Worm (Caenorhabditis elegans) whole organism, L4 larva: ENCODE measurements around the gene zip-3.
A peak's percentile ranks its signal among the peaks of the same experiment; 100 is the strongest.

Experiments used
- D1046.2 ChIP-seq: fragments of 200-800 bp; sonication (Bioruptor generic); IDR thresholded peaks from 2 replicates; pipeline ENCODE4 v1.3.6; 2022; ENCODE audit warnings: missing genetic modification characterization, missing compliant biosample characterization
- F49E8.2 ChIP-seq: sonication (generic microtip); optimal IDR thresholded peaks from 2 replicates; lab custom pipeline; 2016; ENCODE audit warnings: missing compliant biosample characterization, mild to moderate bottlenecking, missing genetic modification characterization, borderline replicate concordance
- T20F7.1 ChIP-seq: fragments of 200-800 bp; sonication (Bioruptor generic); optimal IDR thresholded peaks from 2 replicates; lab custom pipeline; 2018; ENCODE audit warnings: mild to moderate bottlenecking, missing genetic modification characterization, missing compliant biosample characterization
- Y5F2A.4 ChIP-seq: fragments of 200-800 bp; sonication (Bioruptor generic); optimal IDR thresholded peaks from 2 replicates; lab custom pipeline; 2018; ENCODE audit warnings: mild to moderate bottlenecking, missing genetic modification characterization, missing compliant biosample characterization
- Y75B8A.6 ChIP-seq: fragments of 200-800 bp; sonication (Bioruptor generic); IDR thresholded peaks from 2 replicates; pipeline ENCODE4 v1.3.6; 2022; ENCODE audit warnings: missing genetic modification reagents, missing genetic modification characterization, missing compliant biosample characterization
- aha-1 ChIP-seq: fragments of 150-350 bp; peaks from one replicate; lab custom pipeline; 2014; ENCODE audit warnings: missing biosample characterization, missing genetic modification characterization
- arid-1 ChIP-seq: fragments of 200-800 bp; sonication (Bioruptor generic); conservative IDR thresholded peaks from 2 replicates; pipeline ENCODE4 v1.3.6; 2022; ENCODE audit warnings: missing genetic modification reagents, missing genetic modification characterization, missing compliant biosample characterization
- daf-16 ChIP-seq, 3 experiments: sonication (generic microtip); optimal IDR thresholded peaks; 2 replicates each; lab custom pipeline; 2016 to 2017; ENCODE audit warnings: missing genetic modification characterization in 3 of 3, missing genetic modification reagents in 3 of 3, mild to moderate bottlenecking in 2 of 3, missing compliant biosample characterization in 2 of 3, missing biosample characterization in 1 of 3, moderate library complexity in 1 of 3
- daf-19 ChIP-seq: fragments of 200-800 bp; sonication (Bioruptor generic); conservative IDR thresholded peaks from 2 replicates; pipeline ENCODE4 v1.3.6; 2022; ENCODE audit warnings: missing genetic modification characterization, missing compliant biosample characterization
- dmd-6 ChIP-seq: fragments of 200-800 bp; sonication (Bioruptor generic); IDR thresholded peaks from 2 replicates; pipeline ENCODE4 v1.3.6; 2022; ENCODE audit warnings: missing genetic modification reagents, missing genetic modification characterization, missing compliant biosample characterization
- dmd-9 ChIP-seq: fragments of 200-800 bp; sonication (Bioruptor generic); IDR thresholded peaks from 2 replicates; pipeline ENCODE4 v1.3.6; 2022; ENCODE audit warnings: missing genetic modification reagents, missing genetic modification characterization, missing compliant biosample characterization
- dve-1 ChIP-seq: sonication (generic microtip); optimal IDR thresholded peaks from 2 replicates; lab custom pipeline; 2017; ENCODE audit warnings: antibody characterized with exemption, mild to moderate bottlenecking, missing genetic modification characterization, missing compliant biosample characterization; ENCODE audit not compliant: insufficient read depth
- fos-1 ChIP-seq: fragments of 150-350 bp; optimal IDR thresholded peaks from 2 replicates; lab custom pipeline; 2014; ENCODE audit warnings: missing biosample characterization, missing genetic modification characterization
- gei-8 ChIP-seq: fragments of 200-800 bp; sonication (Bioruptor generic); optimal IDR thresholded peaks from 2 replicates; lab custom pipeline; 2018; ENCODE audit warnings: mild to moderate bottlenecking, missing genetic modification characterization, missing compliant biosample characterization
- hlh-11 ChIP-seq: fragments of 200-800 bp; sonication (Bioruptor generic); optimal IDR thresholded peaks from 2 replicates; lab custom pipeline; 2018; ENCODE audit warnings: mild to moderate bottlenecking, missing genetic modification characterization, missing compliant biosample characterization
- lin-38 ChIP-seq: fragments of 200-800 bp; sonication (Bioruptor generic); IDR thresholded peaks from 2 replicates; pipeline ENCODE4 v1.3.6; 2022; ENCODE audit warnings: missing genetic modification reagents, missing genetic modification characterization, missing compliant biosample characterization
- mep-1 ChIP-seq: fragments of 150-350 bp; sonication (generic microtip); optimal IDR thresholded peaks from 3 replicates; lab custom pipeline; 2014; ENCODE audit warnings: missing biosample characterization, missing genetic modification characterization
- mes-2 ChIP-seq: sonication (generic microtip); optimal IDR thresholded peaks from 2 replicates; lab custom pipeline; 2016; ENCODE audit warnings: missing genotype, mild to moderate bottlenecking, missing genetic modification characterization, missing compliant biosample characterization; ENCODE audit not compliant: poor library complexity, severe bottlenecking
- mxl-3 ChIP-seq: fragments of 200-800 bp; sonication (Bioruptor generic); optimal IDR thresholded peaks from 2 replicates; lab custom pipeline; 2018; ENCODE audit warnings: mild to moderate bottlenecking, missing genetic modification characterization, missing compliant biosample characterization
- nhr-11 ChIP-seq: fragments of 150-350 bp; optimal IDR thresholded peaks from 2 replicates; lab custom pipeline; 2014; ENCODE audit warnings: missing biosample characterization, missing genetic modification characterization
- nhr-111 ChIP-seq: fragments of 200-800 bp; sonication (Bioruptor generic); optimal IDR thresholded peaks from 2 replicates; lab custom pipeline; 2018; ENCODE audit warnings: mild to moderate bottlenecking, missing genetic modification characterization, missing compliant biosample characterization
- nhr-237 ChIP-seq: sonication (generic microtip); optimal IDR thresholded peaks from 2 replicates; lab custom pipeline; 2017; ENCODE audit warnings: missing biosample characterization, missing genetic modification characterization
- nhr-25 ChIP-seq: sonication (generic microtip); optimal IDR thresholded peaks from 2 replicates; lab custom pipeline; 2017; ENCODE audit warnings: missing genetic modification characterization, mild to moderate bottlenecking, missing compliant biosample characterization, antibody characterized with exemption, moderate library complexity, borderline replicate concordance; ENCODE audit not compliant: insufficient read depth
- nhr-28 ChIP-seq: fragments of 150-350 bp; optimal IDR thresholded peaks from 2 replicates; lab custom pipeline; 2014; ENCODE audit warnings: missing biosample characterization, missing genetic modification characterization
- nhr-48 ChIP-seq: sonication (generic microtip); optimal IDR thresholded peaks from 2 replicates; lab custom pipeline; 2016; ENCODE audit warnings: mild to moderate bottlenecking, missing genetic modification characterization, missing compliant biosample characterization
- nhr-77 ChIP-seq: fragments of 150-350 bp; optimal IDR thresholded peaks from 2 replicates; lab custom pipeline; 2014; ENCODE audit warnings: missing biosample characterization, missing genetic modification characterization
- pha-4 ChIP-seq, 2 experiments: fragments of 150-350 bp in 1 of 2; fragments of 200-800 bp in 1 of 2; sonication (Bioruptor generic) in 1 of 2; IDR thresholded peaks in 1 of 2; optimal IDR thresholded peaks in 1 of 2; 2 replicates each; pipeline versions ENCODE4 v1.3.6 to Lab custom; 2014 to 2022; ENCODE audit warnings: missing genetic modification characterization in 2 of 2, missing genetic modification reagents in 2 of 2, missing biosample characterization in 1 of 2, missing compliant biosample characterization in 1 of 2
- php-3 ChIP-seq: fragments of 200-800 bp; sonication (Bioruptor generic); IDR thresholded peaks from 2 replicates; pipeline ENCODE4 v1.3.6; 2022; ENCODE audit warnings: missing genetic modification reagents, missing genetic modification characterization, missing compliant biosample characterization
- pqm-1 ChIP-seq: sonication (generic microtip); optimal IDR thresholded peaks from 2 replicates; lab custom pipeline; 2017; ENCODE audit warnings: missing biosample characterization, missing genetic modification characterization
- rbr-2 ChIP-seq: sonication (generic microtip); optimal IDR thresholded peaks from 2 replicates; lab custom pipeline; 2016; ENCODE audit warnings: missing genotype, missing genetic modification characterization, missing compliant biosample characterization
- saeg-2 ChIP-seq: fragments of 200-800 bp; sonication (Bioruptor generic); IDR thresholded peaks from 2 replicates; pipeline ENCODE4 v1.3.6; 2022; ENCODE audit warnings: missing genetic modification reagents, missing genetic modification characterization, missing compliant biosample characterization
- skn-1 ChIP-seq: fragments of 150-350 bp; optimal IDR thresholded peaks from 2 replicates; lab custom pipeline; 2014; ENCODE audit warnings: missing biosample characterization, missing genetic modification characterization
- tag-97 ChIP-seq: fragments of 200-800 bp; sonication (Bioruptor generic); IDR thresholded peaks from 2 replicates; pipeline ENCODE4 v1.3.6; 2022; ENCODE audit warnings: missing genetic modification characterization, missing compliant biosample characterization
- tra-1 ChIP-seq: fragments of 200-800 bp; sonication (Bioruptor generic); IDR thresholded peaks from 2 replicates; pipeline ENCODE4 v1.3.6; 2022; ENCODE audit warnings: missing genetic modification reagents, missing genetic modification characterization, missing compliant biosample characterization
- unc-130 ChIP-seq: sonication (generic microtip); optimal IDR thresholded peaks from 2 replicates; lab custom pipeline; 2016; ENCODE audit warnings: missing genetic modification reagents, missing genetic modification characterization, missing compliant biosample characterization
- unc-39 ChIP-seq: sonication (generic microtip); optimal IDR thresholded peaks from 2 replicates; lab custom pipeline; 2017; ENCODE audit warnings: missing biosample characterization, missing genetic modification characterization
- vab-7 ChIP-seq: fragments of 200-800 bp; sonication (Bioruptor generic); IDR thresholded peaks from 2 replicates; pipeline ENCODE4 v1.3.6; 2022; ENCODE audit warnings: missing genetic modification reagents, missing genetic modification characterization, missing compliant biosample characterization
- zfp-2 ChIP-seq: sonication (generic microtip); optimal IDR thresholded peaks from 2 replicates; lab custom pipeline; 2016; ENCODE audit warnings: mild to moderate bottlenecking, missing genetic modification characterization, missing compliant biosample characterization
- zfp-3 ChIP-seq: fragments of 200-800 bp; sonication (Bioruptor generic); conservative IDR thresholded peaks from 2 replicates; pipeline ENCODE4 v1.3.6; 2022; ENCODE audit warnings: missing genetic modification reagents, missing genetic modification characterization, missing compliant biosample characterization
- ztf-7 ChIP-seq: fragments of 150-350 bp; optimal IDR thresholded peaks from 2 replicates; lab custom pipeline; 2014; ENCODE audit warnings: missing biosample characterization, missing genetic modification characterization

Gene zip-3

DNA sequence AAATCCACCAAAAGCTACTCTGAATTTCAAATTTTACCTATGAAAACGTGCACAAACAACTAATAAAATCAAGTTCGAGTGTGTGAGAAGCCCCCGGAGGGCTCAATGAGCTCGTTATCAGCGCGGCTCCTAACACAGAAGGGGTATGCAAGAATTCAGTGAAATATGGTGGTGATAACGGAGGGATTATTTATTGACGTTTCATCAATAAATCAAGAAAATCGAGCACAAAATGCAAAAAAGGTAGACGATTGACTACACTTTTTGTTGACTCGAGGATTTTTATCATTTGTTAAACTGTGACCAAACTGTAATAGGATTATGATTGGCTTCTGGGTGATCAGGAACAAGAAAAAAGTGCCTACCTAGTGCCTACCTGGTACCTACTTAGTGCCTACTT lies at the start of gene zip-3:
TSS of gene zip-3 (minus strand) at position 21 of the 400 bp plus-strand sequence.
- no peak for TF ChIP-seq F49E8.2 (tag; lab: Kevin White, UChicago)
- TF ChIP-seq tra-1 = peak; percentile 67
- peak; percentile 62; the same call in 1 of the 2 replicates for TF ChIP-seq php-3 (GFP tag; lab: Robert Waterston, UW)
- no peak for TF ChIP-seq unc-130 (GFP tag; lab: Kevin White, UChicago)
- TF ChIP-seq dve-1 (tag; lab: Kevin White, UChicago) = peak; percentile 64
- no peak for TF ChIP-seq rbr-2 (tag; lab: Kevin White, UChicago)
- TF ChIP-seq Y5F2A.4 (GFP tag; lab: Kevin White, UChicago) = no peak
- TF ChIP-seq zfp-2 (tag; lab: Kevin White, UChicago) = no peak
- no peak for TF ChIP-seq fos-1 (tag; lab: Kevin White, UChicago)
- TF ChIP-seq gei-8 (GFP tag; lab: Kevin White, UChicago) = peak; percentile 21
- no peak for TF ChIP-seq skn-1 (tag; lab: Kevin White, UChicago)
- TF ChIP-seq D1046.2 (GFP tag; lab: Robert Waterston, UW) = no peak
- peak; percentile 64 for TF ChIP-seq hlh-11 (tag; lab: Kevin White, UChicago)
- no peak for TF ChIP-seq daf-19 (GFP tag; lab: Robert Waterston, UW)
- TF ChIP-seq dmd-6 (GFP tag; lab: Robert Waterston, UW) = peak; percentile 77
- TF ChIP-seq pqm-1 (tag; lab: Kevin White, UChicago) = peak; percentile 44
- TF ChIP-seq nhr-77 = peak; percentile 45
- TF ChIP-seq nhr-11 (tag; lab: Kevin White, UChicago) = no peak
- no peak for TF ChIP-seq daf-16 (GFP tag; optimal IDR thresholded peaks at IDR 0.05; lab: Kevin White, UChicago)
- TF ChIP-seq daf-16 (tag; optimal IDR thresholded peaks at IDR 0.05; lab: Kevin White, UChicago) = peak; percentile 61
- peak; percentile 65 for TF ChIP-seq nhr-28 (tag; lab: Kevin White, UChicago)
- no peak for TF ChIP-seq nhr-25 (tag; lab: Kevin White, UChicago)
- TF ChIP-seq unc-39 (tag; lab: Kevin White, UChicago) = no peak
- peak; percentile 0 for TF ChIP-seq nhr-48
- TF ChIP-seq, all 104 proteins: peak for 11

DNA sequence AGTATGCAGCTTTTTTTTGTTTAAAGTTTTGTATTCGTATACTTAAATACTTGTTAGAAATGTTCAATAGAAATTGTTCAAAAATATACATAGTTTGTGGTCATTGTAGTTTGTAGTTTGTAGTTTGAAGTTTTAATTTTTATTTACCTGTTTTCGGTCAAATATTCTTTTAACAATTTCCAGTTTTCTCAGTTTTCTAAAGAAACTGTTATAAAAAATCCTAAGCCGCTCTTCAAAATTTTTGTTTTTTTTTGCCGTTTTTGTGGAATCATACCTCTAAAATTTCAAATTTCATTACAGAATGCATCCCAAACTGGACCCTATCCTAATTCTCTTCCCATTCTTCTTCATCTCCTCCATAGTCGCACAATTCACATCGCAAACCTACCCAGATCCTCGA lies 49.0 kb upstream of the zip-3 start, which contains the start of gene F01D5.6:
TSS of gene F01D5.6 (plus strand) at position 301 of the 400 bp plus-strand sequence.
- no peak for TF ChIP-seq arid-1 (GFP tag; lab: Robert Waterston, UW)
- no peak for TF ChIP-seq mxl-3 (GFP tag; lab: Kevin White, UChicago)
- no peak for TF ChIP-seq dve-1 (tag; lab: Kevin White, UChicago)
- no peak for TF ChIP-seq pha-4 (GFP tag; IDR thresholded peaks at IDR 0.05; lab: Robert Waterston, UW)
- TF ChIP-seq pha-4 (tag; optimal IDR thresholded peaks at IDR 0.05; lab: Kevin White, UChicago) = no peak
- no peak for TF ChIP-seq vab-7 (GFP tag; lab: Robert Waterston, UW)
- no peak for TF ChIP-seq mes-2 (tag; lab: Kevin White, UChicago)
- TF ChIP-seq nhr-237 (tag; lab: Kevin White, UChicago) = no peak
- TF ChIP-seq saeg-2 (GFP tag; lab: Robert Waterston, UW) = no peak
- TF ChIP-seq ztf-7 (tag; lab: Kevin White, UChicago) = no peak

DNA sequence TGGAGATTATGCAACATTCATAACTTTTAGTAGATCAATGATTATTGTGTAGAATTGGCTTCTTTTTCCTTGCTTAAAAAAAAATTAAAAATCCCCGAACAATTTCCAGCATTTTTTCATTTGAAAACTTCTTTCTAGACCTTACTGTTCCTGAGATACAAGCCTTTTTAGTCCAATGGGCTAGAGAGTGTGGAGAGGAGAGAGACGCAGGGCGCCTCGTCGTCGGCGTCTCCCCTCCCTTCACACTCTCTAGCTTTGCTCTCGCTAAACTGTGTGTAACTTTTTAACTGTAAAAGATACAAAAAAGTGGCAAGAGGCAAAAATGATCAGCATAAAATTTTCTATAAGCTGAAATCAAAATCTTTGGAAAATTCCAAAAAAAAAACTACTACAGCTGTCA lies 47.9 kb upstream of the zip-3 start:
- TF ChIP-seq Y75B8A.6 (no peak), tag-97 (GFP tag; lab: Robert Waterston, UW) (no peak), nhr-111 (GFP tag; lab: Kevin White, UChicago) (no peak), mep-1 (tag; lab: Kevin White, UChicago) (no peak), daf-19 (GFP tag; lab: Robert Waterston, UW) (no peak), mxl-3 (GFP tag; lab: Kevin White, UChicago) (no peak), arid-1 (GFP tag; lab: Robert Waterston, UW) (no peak), T20F7.1 (no peak), hlh-11 (tag; lab: Kevin White, UChicago) (no peak), aha-1 (no peak), ztf-7 (tag; lab: Kevin White, UChicago) (no peak), dve-1 (tag; lab: Kevin White, UChicago) (no peak), lin-38 (GFP tag; lab: Robert Waterston, UW) (no peak), dmd-9 (GFP tag; lab: Robert Waterston, UW) (no peak), zfp-3 (GFP tag; lab: Robert Waterston, UW) (no peak)
- TF ChIP-seq, all 104 proteins: peak for 0
